Worm (Caenorhabditis elegans) whole organism, young adult: Measurements from ENCODE around the gene ppat-1.

Source experiments
- B0035.1 ChIP-seq: sonication (generic microtip); optimal IDR thresholded peaks from 2 replicates; lab custom pipeline; 2016; ENCODE audit warnings: missing genetic modification characterization, mild to moderate bottlenecking, missing compliant biosample characterization, missing genotype, missing genetic modification reagents
- Y53G8AR.9 ChIP-seq: fragments of 200-800 bp; sonication (Bioruptor generic); conservative IDR thresholded peaks from 2 replicates; pipeline ENCODE4 v1.3.6; 2022; ENCODE audit warnings: missing genetic modification reagents, missing genetic modification characterization, missing compliant biosample characterization
- Y67H2A.10 ChIP-seq: fragments of 200-800 bp; sonication (Bioruptor generic); conservative IDR thresholded peaks from 2 replicates; pipeline ENCODE4 v1.3.6; 2022; ENCODE audit warnings: missing genetic modification reagents, missing genetic modification characterization, missing compliant biosample characterization
- aptf-3 ChIP-seq: fragments of 200-800 bp; sonication (Bioruptor generic); IDR thresholded peaks from 2 replicates; pipeline ENCODE4 v1.3.6; 2022; ENCODE audit warnings: missing genetic modification characterization, missing compliant biosample characterization
- ccch-3 ChIP-seq: fragments of 200-800 bp; sonication (Bioruptor generic); optimal IDR thresholded peaks from 2 replicates; lab custom pipeline; 2018; ENCODE audit warnings: mild to moderate bottlenecking, missing genetic modification characterization, missing compliant biosample characterization
- dpl-1 ChIP-seq: fragments of 150-350 bp; optimal IDR thresholded peaks from 2 replicates; lab custom pipeline; 2014; ENCODE audit warnings: missing biosample characterization, missing genetic modification reagents, missing genetic modification characterization
- ets-4 ChIP-seq: fragments of 200-800 bp; sonication (Bioruptor generic); optimal IDR thresholded peaks from 2 replicates; lab custom pipeline; 2018; ENCODE audit warnings: mild to moderate bottlenecking, missing genetic modification characterization, missing compliant biosample characterization
- hmg-20 ChIP-seq: fragments of 200-800 bp; sonication (Bioruptor generic); IDR thresholded peaks from 2 replicates; pipeline ENCODE4 v1.3.6; 2022; ENCODE audit warnings: missing genetic modification reagents, missing genetic modification characterization, missing compliant biosample characterization
- lin-35 ChIP-seq, 3 experiments: fragments of 150-350 bp in 2 of 3; sonication (generic microtip) in 1 of 3; optimal IDR thresholded peaks; 2 replicates each; lab custom pipeline; 2014 to 2018; ENCODE audit warnings: missing biosample characterization in 3 of 3, missing genetic modification characterization in 3 of 3, missing genetic modification reagents in 3 of 3
- pha-4 ChIP-seq: fragments of 150-350 bp; sonication (generic microtip); optimal IDR thresholded peaks from 2 replicates; lab custom pipeline; 2014; ENCODE audit warnings: missing biosample characterization, missing genetic modification reagents, missing genetic modification characterization
- snpc-1.3 ChIP-seq: sonication (generic microtip); optimal IDR thresholded peaks from 2 replicates; lab custom pipeline; 2017; ENCODE audit warnings: missing genetic modification characterization, mild to moderate bottlenecking, missing compliant biosample characterization, antibody characterized with exemption, moderate library complexity, missing genotype, missing genetic modification reagents; ENCODE audit not compliant: insufficient read depth
- ztf-18 ChIP-seq: sonication (generic microtip); optimal IDR thresholded peaks from 2 replicates; lab custom pipeline; 2016; ENCODE audit warnings: missing genotype, mild to moderate bottlenecking, missing genetic modification characterization, missing compliant biosample characterization
- ztf-25 ChIP-seq: fragments of 200-800 bp; sonication (Bioruptor generic); IDR thresholded peaks from 2 replicates; pipeline ENCODE4 v1.3.6; 2022; ENCODE audit warnings: missing genetic modification reagents, missing genetic modification characterization, missing compliant biosample characterization
- ztf-26 ChIP-seq: sonication (generic microtip); optimal IDR thresholded peaks from 2 replicates; lab custom pipeline; 2017; ENCODE audit warnings: missing genetic modification characterization, missing compliant biosample characterization

- TF ChIP-seq dpl-1 (GFP tag; lab: Kevin White, UChicago) (no peak), snpc-1.3 (tag; lab: Kevin White, UChicago) (no peak), ccch-3 (GFP tag; lab: Kevin White, UChicago) (no peak), ztf-18 (tag; lab: Kevin White, UChicago) (no peak), ztf-26 (tag; lab: Kevin White, UChicago) (no peak), B0035.1 (tag; lab: Kevin White, UChicago) (no peak), pha-4 (tag; lab: Kevin White, UChicago) (no peak), hmg-20 (GFP tag; lab: Robert Waterston, UW) (no peak), Y53G8AR.9 (GFP tag; lab: Robert Waterston, UW) (no peak), aptf-3 (GFP tag; lab: Robert Waterston, UW) (no peak), Y67H2A.10 (GFP tag; lab: Robert Waterston, UW) (no peak), ztf-25 (GFP tag; lab: Robert Waterston, UW) (no peak), lin-35 (GFP tag; optimal IDR thresholded peaks at IDR 0.05; lab: Kevin White, UChicago) (no peak), ets-4 (GFP tag; lab: Kevin White, UChicago) (no peak)
Observed at ce11 chrIII:4677466-4677865, 11.6 kb upstream of the ppat-1 start, which contains the start of gene srg-10.
